Worm (Caenorhabditis elegans) whole organism, late embryonic: ENCODE data around the gene srg-50.

Experiments
- C38D4.7 ChIP-seq: fragments of 200-800 bp; sonication (Bioruptor generic); optimal IDR thresholded peaks from 2 replicates; lab custom pipeline; 2018; ENCODE audit warnings: mild to moderate bottlenecking, missing genetic modification characterization, moderate library complexity, missing compliant biosample characterization
- K02D7.2 ChIP-seq: sonication (generic microtip); optimal IDR thresholded peaks from 2 replicates; lab custom pipeline; 2017; ENCODE audit warnings: mild to moderate bottlenecking, missing genetic modification characterization, missing compliant biosample characterization
- T23F11.4 ChIP-seq: fragments of 200-800 bp; sonication (Bioruptor generic); optimal IDR thresholded peaks from 2 replicates; lab custom pipeline; 2018; ENCODE audit warnings: mild to moderate bottlenecking, missing genetic modification characterization, missing compliant biosample characterization
- Y22D7AL.16 ChIP-seq: sonication (generic microtip); optimal IDR thresholded peaks from 2 replicates; lab custom pipeline; 2016; ENCODE audit warnings: missing genetic modification characterization, missing compliant biosample characterization
- ahr-1 ChIP-seq: sonication (generic microtip); optimal IDR thresholded peaks from 2 replicates; lab custom pipeline; 2016; ENCODE audit warnings: missing genetic modification characterization, missing compliant biosample characterization
- ceh-14 ChIP-seq: sonication (generic microtip); optimal IDR thresholded peaks from 2 replicates; lab custom pipeline; 2016; ENCODE audit warnings: missing genotype, missing genetic modification characterization, missing compliant biosample characterization
- ceh-18 ChIP-seq: sonication (generic microtip); optimal IDR thresholded peaks from 2 replicates; lab custom pipeline; 2016; ENCODE audit warnings: missing genetic modification characterization, missing compliant biosample characterization
- ceh-19 ChIP-seq: fragments of 200-800 bp; sonication (Bioruptor generic); optimal IDR thresholded peaks from 2 replicates; lab custom pipeline; 2018; ENCODE audit warnings: mild to moderate bottlenecking, missing genetic modification characterization, missing compliant biosample characterization
- ceh-22 ChIP-seq: sonication (generic microtip); optimal IDR thresholded peaks from 2 replicates; lab custom pipeline; 2017; ENCODE audit warnings: missing biosample characterization, missing genetic modification characterization
- ceh-24 ChIP-seq: sonication (generic microtip); optimal IDR thresholded peaks from 2 replicates; lab custom pipeline; 2016; ENCODE audit warnings: mild to moderate bottlenecking, missing genetic modification characterization, missing compliant biosample characterization
- ceh-31 ChIP-seq: sonication (generic microtip); optimal IDR thresholded peaks from 2 replicates; lab custom pipeline; 2016; ENCODE audit warnings: missing genetic modification characterization, missing compliant biosample characterization
- ceh-45 ChIP-seq: fragments of 200-800 bp; sonication (Bioruptor generic); IDR thresholded peaks from 2 replicates; pipeline ENCODE4 v1.3.6; 2022; ENCODE audit warnings: missing genetic modification reagents, missing genetic modification characterization, missing compliant biosample characterization
- ceh-48 ChIP-seq: sonication (generic microtip); optimal IDR thresholded peaks from 2 replicates; lab custom pipeline; 2016; ENCODE audit warnings: missing genetic modification characterization, inconsistent platforms, missing compliant biosample characterization
- ceh-9 ChIP-seq: sonication (generic microtip); optimal IDR thresholded peaks from 2 replicates; lab custom pipeline; 2016; ENCODE audit warnings: mild to moderate bottlenecking, missing genetic modification characterization, inconsistent platforms, missing compliant biosample characterization
- elt-4 ChIP-seq: sonication (generic microtip); optimal IDR thresholded peaks from 2 replicates; lab custom pipeline; 2016; ENCODE audit warnings: missing genetic modification characterization, missing compliant biosample characterization
- ets-4 ChIP-seq: sonication (generic microtip); optimal IDR thresholded peaks from 2 replicates; lab custom pipeline; 2016; ENCODE audit warnings: missing genetic modification characterization, missing compliant biosample characterization
- gmeb-2 ChIP-seq: sonication (generic microtip); optimal IDR thresholded peaks from 2 replicates; lab custom pipeline; 2016; ENCODE audit warnings: missing genetic modification characterization, inconsistent platforms, missing compliant biosample characterization
- hlh-13 ChIP-seq: fragments of 200-800 bp; sonication (Bioruptor generic); optimal IDR thresholded peaks from 2 replicates; lab custom pipeline; 2018; ENCODE audit warnings: mild to moderate bottlenecking, missing genetic modification characterization, missing compliant biosample characterization
- hlh-15 ChIP-seq: sonication (generic microtip); optimal IDR thresholded peaks from 2 replicates; lab custom pipeline; 2016; ENCODE audit warnings: missing genetic modification characterization, missing compliant biosample characterization
- lim-6 ChIP-seq: sonication (generic microtip); optimal IDR thresholded peaks from 2 replicates; lab custom pipeline; 2016; ENCODE audit warnings: missing genetic modification characterization, missing compliant biosample characterization
- lin-11 ChIP-seq: fragments of 200-800 bp; sonication (Bioruptor generic); optimal IDR thresholded peaks from 2 replicates; lab custom pipeline; 2018; ENCODE audit warnings: mild to moderate bottlenecking, missing genetic modification characterization, missing compliant biosample characterization
- madf-2 ChIP-seq: sonication (generic microtip); optimal IDR thresholded peaks from 2 replicates; lab custom pipeline; 2017; ENCODE audit warnings: missing genetic modification characterization, missing compliant biosample characterization
- nfya-1 ChIP-seq: sonication (generic microtip); optimal IDR thresholded peaks from 2 replicates; lab custom pipeline; 2017; ENCODE audit warnings: missing genetic modification characterization, mild to moderate bottlenecking, missing compliant biosample characterization, antibody characterized with exemption, moderate library complexity
- npax-4 ChIP-seq: sonication (generic microtip); optimal IDR thresholded peaks from 2 replicates; lab custom pipeline; 2016; ENCODE audit warnings: missing genetic modification characterization, missing compliant biosample characterization
- pax-1 ChIP-seq: fragments of 150-350 bp; optimal IDR thresholded peaks from 2 replicates; lab custom pipeline; 2014; ENCODE audit warnings: missing biosample characterization, missing genetic modification characterization
- pha-2 ChIP-seq: sonication (generic microtip); optimal IDR thresholded peaks from 2 replicates; lab custom pipeline; 2017; ENCODE audit warnings: mild to moderate bottlenecking, missing genetic modification characterization, missing compliant biosample characterization
- pha-4 ChIP-seq: fragments of 150-350 bp; optimal IDR thresholded peaks from 2 replicates; lab custom pipeline; 2018; ENCODE audit warnings: missing biosample characterization, missing genetic modification reagents, missing genetic modification characterization
- pqm-1 ChIP-seq: sonication (generic microtip); optimal IDR thresholded peaks from 2 replicates; lab custom pipeline; 2016; ENCODE audit warnings: missing genetic modification characterization, missing compliant biosample characterization
- pros-1 ChIP-seq: fragments of 150-350 bp; optimal IDR thresholded peaks from 2 replicates; lab custom pipeline; 2014; ENCODE audit warnings: missing biosample characterization, missing genetic modification reagents, missing genetic modification characterization
- ref-2 ChIP-seq: sonication (generic microtip); optimal IDR thresholded peaks from 2 replicates; lab custom pipeline; 2016; ENCODE audit warnings: missing genetic modification characterization, missing compliant biosample characterization
- rnt-1 ChIP-seq: sonication (generic microtip); optimal IDR thresholded peaks from 2 replicates; lab custom pipeline; 2016; ENCODE audit warnings: missing genetic modification characterization, missing compliant biosample characterization
- sox-2 ChIP-seq: fragments of 200-800 bp; sonication (Bioruptor generic); IDR thresholded peaks from 2 replicates; pipeline ENCODE4 v1.3.6; 2022; ENCODE audit warnings: missing genetic modification reagents, missing genetic modification characterization, missing compliant biosample characterization
- syd-9 ChIP-seq: sonication (generic microtip); optimal IDR thresholded peaks from 2 replicates; lab custom pipeline; 2016; ENCODE audit warnings: mild to moderate bottlenecking, missing genetic modification characterization, moderate library complexity, missing compliant biosample characterization
- tbx-2 ChIP-seq: sonication (generic microtip); optimal IDR thresholded peaks from 2 replicates; lab custom pipeline; 2016; ENCODE audit warnings: missing genetic modification characterization, missing compliant biosample characterization
- tbx-7 ChIP-seq: sonication (generic microtip); optimal IDR thresholded peaks from 2 replicates; lab custom pipeline; 2016; ENCODE audit warnings: missing genotype, missing genetic modification characterization, missing compliant biosample characterization
- ttx-3 ChIP-seq: sonication (generic microtip); optimal IDR thresholded peaks from 2 replicates; lab custom pipeline; 2016; ENCODE audit warnings: missing genetic modification reagents, missing genetic modification characterization, missing compliant biosample characterization
- unc-3 ChIP-seq, 2 experiments: fragments of 200-800 bp in 1 of 2; sonication (Bioruptor generic) in 1 of 2; sonication (generic microtip) in 1 of 2; conservative IDR thresholded peaks in 1 of 2; optimal IDR thresholded peaks in 1 of 2; 2 replicates each; pipeline versions ENCODE4 v1.3.6 to Lab custom; 2016 to 2022; ENCODE audit warnings: missing compliant biosample characterization in 2 of 2, missing genetic modification characterization in 2 of 2, missing genetic modification reagents in 1 of 2
- unc-86 ChIP-seq: sonication (generic microtip); optimal IDR thresholded peaks from 2 replicates; lab custom pipeline; 2016; ENCODE audit warnings: missing genetic modification characterization, missing compliant biosample characterization
- ztf-16 ChIP-seq: sonication (generic microtip); optimal IDR thresholded peaks from 2 replicates; lab custom pipeline; 2017; ENCODE audit warnings: missing genetic modification characterization, missing compliant biosample characterization

The srg-50 gene

ce11 chrIV:7062697-7063096 lies 12.3 kb downstream of the srg-50 start:
- no peak for TF ChIP-seq lim-6
- TF ChIP-seq ztf-16 (tag; lab: Kevin White, UChicago) = no peak
- TF ChIP-seq K02D7.2 (tag; lab: Kevin White, UChicago) = no peak
- TF ChIP-seq pqm-1 (tag; lab: Kevin White, UChicago) = no peak
- no peak for TF ChIP-seq unc-86
- TF ChIP-seq hlh-13 (GFP tag; lab: Kevin White, UChicago) = no peak
- no peak for TF ChIP-seq ceh-9 (tag; lab: Kevin White, UChicago)
- no peak for TF ChIP-seq ceh-19
- no peak for TF ChIP-seq ceh-48
- no peak for TF ChIP-seq syd-9 (tag; lab: Kevin White, UChicago)
- TF ChIP-seq ceh-45 (GFP tag; lab: Robert Waterston, UW) = no peak
- no peak for TF ChIP-seq hlh-15 (tag; lab: Kevin White, UChicago)
- TF ChIP-seq ceh-31 = no peak
- no peak for TF ChIP-seq ceh-24 (tag; lab: Kevin White, UChicago)
- TF ChIP-seq ttx-3 (tag; lab: Kevin White, UChicago) = no peak
- TF ChIP-seq lin-11 (tag; lab: Kevin White, UChicago) = no peak

DNA sequence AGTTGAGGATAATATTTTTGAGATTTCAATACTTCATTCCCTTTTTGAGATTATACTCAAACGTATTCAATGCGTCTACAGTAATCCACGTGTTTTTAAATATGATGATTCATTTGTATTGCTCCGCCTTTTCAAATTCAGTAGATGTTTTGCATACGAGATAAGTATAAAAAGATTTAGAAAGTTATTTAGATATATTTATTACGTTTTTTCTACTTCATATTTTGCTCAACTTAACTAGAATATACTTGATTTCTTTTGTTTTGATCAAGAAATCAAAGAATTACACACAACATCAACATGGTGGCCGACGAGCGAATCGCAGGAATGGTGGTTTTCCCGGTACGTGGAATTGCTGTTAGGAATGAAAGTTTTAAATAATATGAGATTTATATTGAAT lies 17.3 kb downstream of the srg-50 start, which contains the start of gene srx-50:
Gene srx-50, plus strand, starts transcription at position 301 of the 400 bp plus-strand sequence.
- no peak for TF ChIP-seq Y22D7AL.16
- TF ChIP-seq pax-1 (tag; lab: Kevin White, UChicago) = no peak
- no peak for TF ChIP-seq tbx-7 (tag; lab: Kevin White, UChicago)
- TF ChIP-seq ceh-19 = no peak
- no peak for TF ChIP-seq ceh-14 (tag; lab: Kevin White, UChicago)
- TF ChIP-seq K02D7.2 (tag; lab: Kevin White, UChicago) = no peak
- TF ChIP-seq sox-2 (GFP tag; lab: Robert Waterston, UW) = no peak
- no peak for TF ChIP-seq ttx-3 (tag; lab: Kevin White, UChicago)
- no peak for TF ChIP-seq hlh-13 (GFP tag; lab: Kevin White, UChicago)
- TF ChIP-seq unc-3 (GFP tag; conservative IDR thresholded peaks at IDR 0.05; lab: Robert Waterston, UW) = no peak
- TF ChIP-seq unc-3 (tag; optimal IDR thresholded peaks at IDR 0.05; lab: Kevin White, UChicago) = no peak
- no peak for TF ChIP-seq madf-2 (tag; lab: Kevin White, UChicago)
- TF ChIP-seq nfya-1 = no peak
- no peak for TF ChIP-seq ceh-48
- no peak for TF ChIP-seq pha-4 (tag; lab: Kevin White, UChicago)
- no peak for TF ChIP-seq elt-4
- no peak for TF ChIP-seq ceh-31
- TF ChIP-seq gmeb-2 (tag; lab: Kevin White, UChicago) = no peak
- TF ChIP-seq, all 69 proteins: peak for 0

- no peak for TF ChIP-seq ceh-31
- no peak for TF ChIP-seq ceh-24 (tag; lab: Kevin White, UChicago)
- no peak for TF ChIP-seq ceh-18 (tag; lab: Kevin White, UChicago)
- TF ChIP-seq tbx-2 (tag; lab: Kevin White, UChicago) = no peak
- no peak for TF ChIP-seq nfya-1
- no peak for TF ChIP-seq pha-4 (tag; lab: Kevin White, UChicago)
These were observed 22.8 kb downstream of the srg-50 start for ce11 chrIV:7052135-7052534.

- no peak for TF ChIP-seq T23F11.4 (GFP tag; lab: Kevin White, UChicago)
- no peak for TF ChIP-seq ceh-18 (tag; lab: Kevin White, UChicago)
- no peak for TF ChIP-seq ceh-22
- no peak for TF ChIP-seq ref-2 (tag; lab: Kevin White, UChicago)
- TF ChIP-seq pros-1 (tag; lab: Kevin White, UChicago) = no peak
- no peak for TF ChIP-seq rnt-1 (tag; lab: Kevin White, UChicago)
- TF ChIP-seq npax-4 (tag; lab: Kevin White, UChicago) = no peak
- no peak for TF ChIP-seq pha-2
- TF ChIP-seq ets-4 = no peak
- TF ChIP-seq ahr-1 = no peak
- no peak for TF ChIP-seq pha-4 (tag; lab: Kevin White, UChicago)
- TF ChIP-seq ceh-48 = no peak
- TF ChIP-seq C38D4.7 = no peak
- no peak for TF ChIP-seq ceh-14 (tag; lab: Kevin White, UChicago)
These were observed 23.4 kb downstream of the srg-50 start for ce11 chrIV:7051515-7051914.
